Worm (Caenorhabditis elegans) whole organism, early embryonic: ENCODE measurements around the gene hrg-5.

Experiments
- B0310.2 ChIP-seq: sonication (generic microtip); optimal IDR thresholded peaks from 2 replicates; lab custom pipeline; 2016; ENCODE audit warnings: mild to moderate bottlenecking, missing genetic modification characterization, missing compliant biosample characterization
- F13C5.2 ChIP-seq: sonication (generic microtip); optimal IDR thresholded peaks from 2 replicates; lab custom pipeline; 2017; ENCODE audit warnings: mild to moderate bottlenecking, missing genetic modification characterization, inconsistent platforms, missing compliant biosample characterization
- aly-1 ChIP-seq: sonication (generic microtip); optimal IDR thresholded peaks from 2 replicates; lab custom pipeline; 2016; ENCODE audit warnings: missing genetic modification characterization, missing compliant biosample characterization
- ama-1 ChIP-seq: fragments of 150-350 bp; optimal IDR thresholded peaks from 2 replicates; lab custom pipeline; 2014
- ceh-13 ChIP-seq: fragments of 200-800 bp; sonication (Bioruptor generic); optimal IDR thresholded peaks from 2 replicates; lab custom pipeline; 2018; ENCODE audit warnings: mild to moderate bottlenecking, missing genetic modification characterization, missing compliant biosample characterization
- ceh-36 ChIP-seq: sonication (generic microtip); optimal IDR thresholded peaks from 2 replicates; lab custom pipeline; 2016; ENCODE audit warnings: missing genetic modification characterization, inconsistent platforms, missing compliant biosample characterization
- ets-7 ChIP-seq: sonication (generic microtip); optimal IDR thresholded peaks from 2 replicates; lab custom pipeline; 2016; ENCODE audit warnings: missing genotype, missing genetic modification characterization, missing compliant biosample characterization
- flt-1 ChIP-seq: fragments of 200-800 bp; sonication (Bioruptor generic); IDR thresholded peaks from 2 replicates; pipeline ENCODE4 v1.3.6; 2022; ENCODE audit warnings: missing genetic modification characterization, missing compliant biosample characterization
- hmbx-1 ChIP-seq: sonication (generic microtip); optimal IDR thresholded peaks from 2 replicates; lab custom pipeline; 2016; ENCODE audit warnings: mild to moderate bottlenecking, missing genetic modification characterization, missing compliant biosample characterization
- hmg-4 ChIP-seq: fragments of 200-800 bp; sonication (Bioruptor generic); optimal IDR thresholded peaks from 2 replicates; lab custom pipeline; 2018; ENCODE audit warnings: mild to moderate bottlenecking, missing genetic modification characterization, missing compliant biosample characterization
- hnd-1 ChIP-seq: sonication (generic microtip); optimal IDR thresholded peaks from 2 replicates; lab custom pipeline; 2016; ENCODE audit warnings: missing genetic modification characterization, missing compliant biosample characterization
- pes-1 ChIP-seq: fragments of 200-800 bp; sonication (Bioruptor generic); IDR thresholded peaks from 2 replicates; pipeline ENCODE4 v1.3.6; 2022; ENCODE audit warnings: missing genetic modification reagents, missing genetic modification characterization, missing compliant biosample characterization
- sea-1 ChIP-seq: fragments of 200-800 bp; sonication (Bioruptor generic); conservative IDR thresholded peaks from 2 replicates; pipeline ENCODE4 v1.3.6; 2022; ENCODE audit warnings: missing genetic modification characterization, missing compliant biosample characterization
- tbx-11 ChIP-seq: fragments of 200-800 bp; sonication (Bioruptor generic); IDR thresholded peaks from 2 replicates; pipeline ENCODE4 v1.3.6; 2022; ENCODE audit warnings: missing genetic modification characterization, missing compliant biosample characterization
- tbx-37 ChIP-seq: fragments of 200-800 bp; sonication (Bioruptor generic); conservative IDR thresholded peaks from 2 replicates; pipeline ENCODE4 v1.3.6; 2022; ENCODE audit warnings: missing genetic modification reagents, missing genetic modification characterization, missing compliant biosample characterization
- tra-4 ChIP-seq: sonication (generic microtip); optimal IDR thresholded peaks from 2 replicates; lab custom pipeline; 2017; ENCODE audit warnings: missing genetic modification characterization, missing compliant biosample characterization

Gene hrg-5

ce11 chrIV:11029412-11029811 is at the start of gene hrg-5:
TSS of gene hrg-5 (minus strand) at chrIV:11029428.
- TF ChIP-seq tra-4 (tag; lab: Kevin White, UChicago), result no peak
- TF ChIP-seq B0310.2 (tag; lab: Kevin White, UChicago), result no peak
- no peak for TF ChIP-seq tbx-11 (GFP tag; lab: Robert Waterston, UW)
- TF ChIP-seq hmg-4 (GFP tag; lab: Kevin White, UChicago), result no peak
- TF ChIP-seq aly-1 (tag; lab: Kevin White, UChicago), result no peak
- no peak for TF ChIP-seq ceh-13 (GFP tag; lab: Kevin White, UChicago)
- no peak for TF ChIP-seq sea-1 (GFP tag; lab: Robert Waterston, UW)

- TF ChIP-seq tbx-37 (GFP tag; lab: Robert Waterston, UW) (no peak), hnd-1 (no peak), tbx-11 (GFP tag; lab: Robert Waterston, UW) (no peak), pes-1 (GFP tag; lab: Robert Waterston, UW) (no peak), B0310.2 (tag; lab: Kevin White, UChicago) (no peak), flt-1 (no peak), sea-1 (GFP tag; lab: Robert Waterston, UW) (no peak), ceh-36 (tag; lab: Kevin White, UChicago) (no peak), ama-1 (lab: Kevin White, UChicago) (no peak), F13C5.2 (tag; lab: Kevin White, UChicago) (no peak), hmg-4 (GFP tag; lab: Kevin White, UChicago) (no peak), ceh-13 (GFP tag; lab: Kevin White, UChicago) (no peak), aly-1 (tag; lab: Kevin White, UChicago) (no peak), hmbx-1 (no peak), ets-7 (tag; lab: Kevin White, UChicago) (no peak)
Measured at ce11 chrIV:11078482-11078881, 49.3 kb upstream of the hrg-5 start, which contains the start of gene Y5F2A.4. TSS of gene Y5F2A.4 (minus strand) at chrIV:11078582.

- TF ChIP-seq hnd-1, result peak; percentile 29
Measured at ce11 chrIV:11070895-11071294, 41.7 kb upstream of the hrg-5 start.

- TF ChIP-seq pes-1 (GFP tag; lab: Robert Waterston, UW) (no peak), aly-1 (tag; lab: Kevin White, UChicago) (no peak), hnd-1 (no peak), ama-1 (lab: Kevin White, UChicago) (no peak), hmbx-1 (no peak), sea-1 (GFP tag; lab: Robert Waterston, UW) (no peak), tbx-37 (GFP tag; lab: Robert Waterston, UW) (no peak)
Measured at ce11 chrIV:11068314-11068713, 39.1 kb upstream of the hrg-5 start.

ce11 chrIV:11067003-11067402 is 37.8 kb upstream of the hrg-5 start, which contains the start of gene ttr-17:
TSS of gene ttr-17 (minus strand) at chrIV:11067026.
- TF ChIP-seq F13C5.2 (tag; lab: Kevin White, UChicago), result no peak
- TF ChIP-seq ceh-13 (GFP tag; lab: Kevin White, UChicago), result no peak
- no peak for TF ChIP-seq ama-1 (lab: Kevin White, UChicago)
- TF ChIP-seq tbx-37 (GFP tag; lab: Robert Waterston, UW), result no peak
- no peak for TF ChIP-seq tra-4 (tag; lab: Kevin White, UChicago)
- TF ChIP-seq tbx-11 (GFP tag; lab: Robert Waterston, UW), result no peak
- TF ChIP-seq hmbx-1, result no peak
- TF ChIP-seq hnd-1, result no peak
- TF ChIP-seq pes-1 (GFP tag; lab: Robert Waterston, UW), result no peak
- no peak for TF ChIP-seq flt-1

- TF ChIP-seq tbx-11 (GFP tag; lab: Robert Waterston, UW) (no peak), tbx-37 (GFP tag; lab: Robert Waterston, UW) (no peak)
Measured at ce11 chrIV:11063962-11064361, 34.7 kb upstream of the hrg-5 start, which contains the start of gene ttr-16. TSS of gene ttr-16 (minus strand) at chrIV:11064137.

ce11 chrIV:11062984-11063613 is 33.9 kb upstream of the hrg-5 start:
- no peak for TF ChIP-seq ets-7 (tag; lab: Kevin White, UChicago)
- TF ChIP-seq hmg-4 (GFP tag; lab: Kevin White, UChicago), result no peak
- TF ChIP-seq hmbx-1, result no peak
- no peak for TF ChIP-seq ceh-13 (GFP tag; lab: Kevin White, UChicago)
- TF ChIP-seq sea-1 (GFP tag; lab: Robert Waterston, UW), result no peak
- TF ChIP-seq hnd-1, result no peak
- TF ChIP-seq F13C5.2 (tag; lab: Kevin White, UChicago), result no peak
- TF ChIP-seq aly-1 (tag; lab: Kevin White, UChicago), result no peak
- no peak for TF ChIP-seq pes-1 (GFP tag; lab: Robert Waterston, UW)
- no peak for TF ChIP-seq ceh-36 (tag; lab: Kevin White, UChicago)
- TF ChIP-seq tra-4 (tag; lab: Kevin White, UChicago), result no peak
- TF ChIP-seq tbx-37 (GFP tag; lab: Robert Waterston, UW), result no peak
- no peak for TF ChIP-seq tbx-11 (GFP tag; lab: Robert Waterston, UW)
- TF ChIP-seq flt-1, result no peak
- no peak for TF ChIP-seq ama-1 (lab: Kevin White, UChicago)

- no peak for TF ChIP-seq F13C5.2 (tag; lab: Kevin White, UChicago)
- TF ChIP-seq hmbx-1, result no peak
- no peak for TF ChIP-seq aly-1 (tag; lab: Kevin White, UChicago)
- no peak for TF ChIP-seq ama-1 (lab: Kevin White, UChicago)
Measured at ce11 chrIV:11053652-11054317, 24.6 kb upstream of the hrg-5 start, which contains the start of the genes F36H1.12 and lin-3. TSS of gene F36H1.12 (minus strand) at chrIV:11053702. TSS of gene lin-3 (plus strand) at chrIV:11054308.
